Fruit fly (Drosophila melanogaster) whole organism, prepupa: ENCODE results near the gene IntS14.

Experiments
- CG3919 ChIP-seq: fragments of 200-800 bp; sonication (Bioruptor generic); optimal IDR thresholded peaks from 3 replicates; lab custom pipeline; 2016; ENCODE audit warnings: missing biosample characterization, missing genetic modification characterization
- CG4318 ChIP-seq: fragments of 200-800 bp; sonication (Bioruptor generic); optimal IDR thresholded peaks from 3 replicates; lab custom pipeline; 2017; ENCODE audit warnings: missing biosample characterization, mild to moderate bottlenecking, missing genetic modification characterization
- Hr38 ChIP-seq: sonication (Bioruptor generic); optimal IDR thresholded peaks from 2 replicates; lab custom pipeline; 2016; ENCODE audit warnings: missing biosample characterization, missing genetic modification characterization
- Sox14 ChIP-seq: fragments of 200-800 bp; sonication (Bioruptor generic); optimal IDR thresholded peaks from 3 replicates; lab custom pipeline; 2016; ENCODE audit warnings: missing biosample characterization, missing genetic modification characterization
- fd85E ChIP-seq: fragments of 200-800 bp; sonication (Bioruptor generic); optimal IDR thresholded peaks from 3 replicates; lab custom pipeline; 2016; ENCODE audit warnings: missing biosample characterization, missing genetic modification characterization
- salr ChIP-seq, 2 experiments: fragments of 200-800 bp; sonication (Bioruptor generic); optimal IDR thresholded peaks; 3 replicates each; lab custom pipeline; 2016 to 2018; ENCODE audit warnings: missing biosample characterization in 2 of 2, missing genetic modification characterization in 2 of 2, mild to moderate bottlenecking in 1 of 2

dm6 chr2L:1156592-1157249 lies 7.5 kb upstream of the IntS14 start:
- TF ChIP-seq CG3919, result no peak
- TF ChIP-seq fd85E, result no peak
- no peak for TF ChIP-seq Hr38 (GFP tag; lab: Kevin White, UChicago)
- TF ChIP-seq Sox14 (GFP tag; lab: Kevin White, UChicago), result no peak
- TF ChIP-seq salr (GFP tag; optimal IDR thresholded peaks at IDR 0.05; lab: Kevin White, UChicago), result peak in 1 of 2 experiments; percentile 24
- TF ChIP-seq CG4318 (GFP tag; lab: Kevin White, UChicago), result no peak
